Worm (Caenorhabditis elegans): ENCODE measurements around the gene psa-3.

The psa-3 gene

DNA sequence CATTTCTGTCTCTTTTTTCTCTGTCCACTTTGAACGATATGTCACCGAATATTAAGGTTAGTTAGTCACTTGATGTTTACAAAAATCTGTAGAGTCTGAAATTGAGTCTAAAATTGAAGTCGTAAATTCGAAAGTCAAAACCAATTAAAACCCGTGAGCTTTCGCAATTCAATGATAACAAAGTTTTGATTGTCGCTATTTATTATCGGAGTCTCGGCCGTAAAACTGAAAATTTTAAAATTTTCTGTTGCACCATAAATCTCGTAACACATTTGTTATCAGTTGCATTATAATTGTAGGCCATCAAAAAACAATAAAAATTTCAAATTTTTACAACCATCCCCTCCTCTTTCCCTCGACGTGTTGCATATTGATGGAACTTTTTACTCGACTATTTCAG is 846 bp downstream of the psa-3 start:
- TF ChIP-seq ztf-11 (tag; optimal IDR thresholded peaks at IDR 0.05) (no peak), ceh-39 (tag; optimal IDR thresholded peaks at IDR 0.05) (no peak), hlh-1 (tag; optimal IDR thresholded peaks at IDR 0.05) (no peak), sem-2 (GFP tag; optimal IDR thresholded peaks at IDR 0.05) (no peak), ceh-83 (GFP tag; optimal IDR thresholded peaks at IDR 0.05) (no peak), nhr-12 (tag; optimal IDR thresholded peaks at IDR 0.05) (no peak), unc-39 (tag; optimal IDR thresholded peaks at IDR 0.05) (no peak), lin-32 (GFP tag; optimal IDR thresholded peaks at IDR 0.05) (no peak), nhr-76 (tag; optimal IDR thresholded peaks at IDR 0.05) (no peak), mls-2 (tag; optimal IDR thresholded peaks at IDR 0.05) (no peak), elt-1 (tag; optimal IDR thresholded peaks at IDR 0.05; ENCODE audit: borderline replicate concordance, insufficient read depth) (no peak), cnd-1 (tag; optimal IDR thresholded peaks at IDR 0.05) (no peak), unc-62 (GFP tag; optimal IDR thresholded peaks at IDR 0.05) (no peak), sptf-1 (tag; optimal IDR thresholded peaks at IDR 0.05) (no peak), pha-4 (tag; optimal IDR thresholded peaks at IDR 0.05) (no peak)

DNA sequence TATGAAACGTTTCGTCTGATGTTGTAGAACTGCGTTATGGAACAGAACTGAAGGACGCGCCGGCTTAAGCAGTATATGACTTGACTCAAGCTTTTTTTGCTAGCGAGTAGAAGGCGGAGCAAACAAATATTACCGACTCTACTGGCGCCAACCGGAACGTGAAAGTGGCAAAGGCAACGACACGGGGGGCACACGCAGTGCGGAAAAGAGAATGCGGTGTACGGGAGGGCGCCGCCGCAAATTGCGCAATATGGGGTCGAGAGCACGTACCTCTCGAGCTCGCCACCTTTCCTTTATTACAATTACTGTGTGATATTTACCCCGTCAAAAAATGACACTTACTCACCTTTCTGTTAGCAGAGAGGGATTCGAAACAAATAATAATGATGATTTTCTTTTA is 7.5 kb downstream of the psa-3 start, which contains the start of gene pqn-36:
TSS of gene pqn-36 (minus strand) at position 268 of the 400 bp plus-strand sequence.
- TF ChIP-seq mls-2 (tag; optimal IDR thresholded peaks at IDR 0.05) (no peak), pha-4 (tag; optimal IDR thresholded peaks at IDR 0.05) (no peak), sptf-1 (tag; optimal IDR thresholded peaks at IDR 0.05) (no peak), sem-2 (GFP tag; optimal IDR thresholded peaks at IDR 0.05) (no peak), mab-5 (tag; optimal IDR thresholded peaks at IDR 0.05) (no peak), nhr-237 (tag; optimal IDR thresholded peaks at IDR 0.05) (no peak), ham-2 (GFP tag; optimal IDR thresholded peaks at IDR 0.05) (no peak), M03D4.4 (tag; optimal IDR thresholded peaks at IDR 0.05) (no peak), ztf-11 (tag; optimal IDR thresholded peaks at IDR 0.05) (no peak), mep-1 (tag; optimal IDR thresholded peaks at IDR 0.05) (no peak), nhr-2 (tag; optimal IDR thresholded peaks at IDR 0.05) (no peak), elt-1 (tag; optimal IDR thresholded peaks at IDR 0.05; ENCODE audit: borderline replicate concordance, insufficient read depth) (no peak), flh-1 (GFP tag; optimal IDR thresholded peaks at IDR 0.05) (no peak)

DNA sequence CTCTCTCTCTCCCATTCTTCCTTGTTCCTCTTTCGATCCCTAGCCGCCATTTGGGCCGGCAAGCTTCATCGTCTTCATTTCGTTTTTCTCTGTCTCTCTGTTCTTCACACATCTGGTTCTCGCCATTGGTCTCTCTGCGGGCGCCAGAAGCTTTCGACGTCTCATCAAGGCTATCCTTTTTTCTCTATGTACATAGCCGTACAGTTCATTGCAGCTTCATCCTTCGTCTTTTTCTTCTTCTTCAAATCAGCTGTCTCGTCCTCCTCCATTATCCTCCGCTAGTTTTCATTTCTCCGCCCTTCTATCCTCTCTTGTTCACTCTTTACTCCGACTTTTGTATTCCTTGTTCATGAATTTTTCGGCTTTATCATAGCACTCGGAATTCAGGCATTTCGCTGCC is 12.9 kb downstream of the psa-3 start, which contains the start of gene F39D8.3:
TSS of gene F39D8.3 (plus strand) at position 301 of the 400 bp plus-strand sequence.
- no peak for TF ChIP-seq ces-1 (GFP tag; optimal IDR thresholded peaks at IDR 0.05)
- TF ChIP-seq snpc-4 (tag; optimal IDR thresholded peaks at IDR 0.05), result no peak
- no peak for TF ChIP-seq sptf-1 (tag; optimal IDR thresholded peaks at IDR 0.05)
- TF ChIP-seq cnd-1 (tag; optimal IDR thresholded peaks at IDR 0.05), result no peak
- TF ChIP-seq elt-3 (tag; optimal IDR thresholded peaks at IDR 0.05), result no peak
- no peak for TF ChIP-seq tbx-8 (GFP tag; optimal IDR thresholded peaks at IDR 0.05)
- no peak for TF ChIP-seq hlh-1 (tag; optimal IDR thresholded peaks at IDR 0.05)
- no peak for TF ChIP-seq elt-1 (tag; optimal IDR thresholded peaks at IDR 0.05; ENCODE audit: borderline replicate concordance, insufficient read depth)
- TF ChIP-seq mep-1 (tag; optimal IDR thresholded peaks at IDR 0.05), result no peak

DNA sequence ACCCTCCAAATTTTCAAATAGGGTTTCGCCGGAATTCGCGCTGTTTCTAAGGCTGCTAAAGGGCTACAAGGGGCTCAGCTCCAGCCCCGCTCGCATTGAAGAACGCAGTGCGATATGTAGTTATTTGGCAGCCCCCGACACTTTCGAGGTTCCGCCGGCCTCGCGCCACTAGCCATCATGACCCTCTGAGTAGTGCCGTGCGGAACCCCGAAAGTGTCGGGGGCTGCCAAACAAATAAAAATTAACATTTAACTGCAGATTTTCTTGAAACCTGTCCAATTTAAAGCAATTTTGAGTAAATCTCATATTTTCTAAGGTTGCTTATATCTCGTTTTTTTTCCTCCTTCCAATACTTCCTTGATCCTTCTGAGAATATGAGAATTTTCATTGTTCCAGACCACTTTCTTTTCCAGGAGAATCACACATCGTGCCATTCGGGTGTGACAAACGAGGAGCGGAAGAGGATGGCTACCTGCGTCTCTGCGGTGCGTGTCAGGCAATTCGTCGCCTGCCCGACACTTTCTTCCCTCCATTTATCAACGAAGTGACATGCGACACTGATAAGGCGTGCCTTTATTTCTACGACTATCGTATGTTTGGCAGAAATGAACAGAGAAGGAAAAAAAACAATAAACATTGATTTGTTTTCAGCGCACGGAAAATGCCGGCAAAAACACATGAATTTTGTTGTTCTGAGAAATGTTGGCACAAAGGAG is 16.1 kb downstream of the psa-3 start:
- TF ChIP-seq lsy-2 (tag; optimal IDR thresholded peaks at IDR 0.05) (no peak), nhr-28 (tag; optimal IDR thresholded peaks at IDR 0.05) (no peak), ceh-83 (GFP tag; optimal IDR thresholded peaks at IDR 0.05) (no peak), nhr-76 (tag; optimal IDR thresholded peaks at IDR 0.05) (no peak), elt-1 (tag; optimal IDR thresholded peaks at IDR 0.05; ENCODE audit: borderline replicate concordance, insufficient read depth) (no peak), blmp-1 (tag; optimal IDR thresholded peaks at IDR 0.05) (no peak), sem-2 (GFP tag; optimal IDR thresholded peaks at IDR 0.05) (no peak), ztf-11 (tag; optimal IDR thresholded peaks at IDR 0.05) (no peak), ceh-43 (GFP tag; optimal IDR thresholded peaks at IDR 0.05) (no peak), unc-120 (tag; optimal IDR thresholded peaks at IDR 0.05; ENCODE audit: poor library complexity, severe bottlenecking) (no peak), lin-32 (GFP tag; optimal IDR thresholded peaks at IDR 0.05) (no peak), nhr-12 (tag; optimal IDR thresholded peaks at IDR 0.05) (no peak), lin-13 (tag; optimal IDR thresholded peaks at IDR 0.05) (no peak), mls-2 (tag; optimal IDR thresholded peaks at IDR 0.05) (no peak), tbx-8 (GFP tag; optimal IDR thresholded peaks at IDR 0.05) (no peak), M03D4.4 (tag; optimal IDR thresholded peaks at IDR 0.05) (no peak)
